Fruit fly (Drosophila melanogaster) whole organism, larva: ENCODE results near the gene Sdhaf3.

Source experiments
- noc ChIP-seq: fragments of 200-800 bp; sonication (Bioruptor generic); optimal IDR thresholded peaks from 3 replicates; lab custom pipeline; 2019; ENCODE audit warnings: missing biosample characterization, mild to moderate bottlenecking, missing genetic modification characterization, moderate library complexity

Sdhaf3 gene

DNA sequence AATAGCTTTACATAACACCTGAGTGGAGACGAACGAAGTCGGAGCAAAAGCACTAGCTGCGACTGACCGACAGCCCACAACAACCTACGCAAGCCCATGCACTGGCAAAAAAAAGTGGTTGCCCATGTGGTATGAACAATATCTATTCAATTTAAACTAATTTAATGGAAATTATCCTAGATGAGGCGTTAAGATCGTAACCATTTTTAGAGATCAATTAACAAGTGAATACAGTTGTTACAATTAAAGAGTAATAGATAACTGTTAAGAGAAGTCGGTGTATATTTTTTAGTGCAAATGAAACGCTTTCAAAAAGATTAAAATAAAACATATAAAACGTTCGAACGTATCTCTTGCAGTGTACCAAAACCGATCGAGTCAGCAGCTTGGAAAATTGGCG, 14.0 kb upstream of the Sdhaf3 start:
- no peak for TF ChIP-seq noc

- no peak for TF ChIP-seq noc
Measured at dm6 chr3R:16495322-16495721, 13.1 kb upstream of the Sdhaf3 start, which contains the start of gene Cad89D. Gene Cad89D, minus strand, starts transcription at chr3R:16495422.

DNA sequence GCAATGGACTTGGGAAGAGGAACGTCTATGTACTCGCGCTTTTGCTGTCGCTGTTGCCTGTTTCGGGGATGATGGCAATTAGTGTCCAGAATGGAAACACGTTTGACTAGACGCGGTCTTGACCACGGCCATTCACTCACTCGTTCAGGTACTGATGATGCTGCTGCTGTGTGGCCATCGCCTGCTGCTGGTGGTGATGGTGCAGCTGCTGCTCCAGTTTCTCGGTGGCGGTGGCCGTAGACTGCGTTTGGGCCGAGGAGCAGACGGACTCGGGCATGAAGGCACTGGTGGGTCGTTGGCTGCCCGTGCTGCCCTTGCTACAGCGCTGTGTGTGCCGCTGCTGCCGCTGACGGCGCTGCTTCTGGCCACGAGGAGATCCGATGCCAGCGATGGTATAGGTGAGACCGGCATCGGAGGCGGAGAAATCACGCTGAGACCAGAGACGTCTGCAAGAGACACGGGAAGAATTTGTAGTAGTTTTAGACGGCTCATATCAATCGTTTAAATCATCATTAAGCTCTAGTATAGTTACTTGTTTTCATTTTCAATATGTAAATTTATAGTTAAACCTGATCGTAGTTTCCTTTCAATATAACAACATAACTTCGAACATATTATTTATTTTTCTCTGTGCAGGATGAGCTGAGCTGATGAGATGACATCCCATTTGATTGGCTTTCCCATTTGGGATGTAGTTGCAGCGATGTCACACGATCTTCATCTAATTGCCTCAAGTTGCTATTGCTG, 3.4 kb upstream of the Sdhaf3 start:
- no peak for TF ChIP-seq noc

DNA sequence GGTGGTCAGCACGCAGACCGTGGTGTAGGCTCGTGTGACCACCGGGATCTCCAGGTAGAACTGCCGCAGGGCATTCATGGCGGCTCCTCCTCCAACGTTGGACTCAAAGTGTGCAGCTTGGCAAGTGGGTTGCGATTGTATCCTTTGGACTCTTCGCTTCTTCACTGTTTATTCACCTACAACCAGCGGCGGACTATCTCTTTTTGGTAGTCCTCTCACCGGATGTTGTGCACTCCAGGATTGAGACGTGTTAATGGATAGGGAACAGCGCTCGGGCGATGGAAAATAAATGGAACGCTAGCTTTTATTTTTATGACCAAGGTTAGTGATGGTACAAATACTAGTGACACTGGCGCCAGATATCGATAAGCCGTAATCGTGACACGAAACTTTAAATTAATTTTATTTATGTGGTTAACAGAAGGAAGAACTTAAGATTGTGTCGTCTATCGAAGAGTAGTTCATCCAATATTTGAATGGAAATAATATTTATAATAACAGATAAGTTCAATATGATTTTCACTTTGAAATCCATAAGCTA, 1.7 kb upstream of the Sdhaf3 start, which contains the start of gene Der-2:
Gene Der-2, minus strand, starts transcription at position 347 of the 541 bp plus-strand sequence.
- no peak for TF ChIP-seq noc

DNA sequence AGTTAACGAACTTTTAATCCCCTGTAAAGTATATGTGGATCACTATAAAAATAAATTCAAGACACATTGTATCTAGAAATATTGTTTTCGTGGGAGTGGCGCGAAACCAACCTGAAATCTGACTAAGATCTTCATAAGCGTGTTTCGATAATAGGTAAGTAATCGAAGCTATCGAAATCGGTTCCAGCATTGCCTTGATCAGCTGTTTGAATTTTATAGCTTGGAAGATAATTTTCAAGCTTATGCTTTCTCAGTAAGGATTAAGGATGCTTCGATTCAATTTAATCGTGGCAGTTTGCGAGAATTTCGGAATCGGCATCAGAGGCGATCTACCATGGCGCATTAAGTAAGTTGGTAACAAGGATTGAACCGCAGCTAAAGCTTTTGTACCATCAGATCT, 1.3 kb downstream of the Sdhaf3 start, which contains the start of gene Dhfr:
Gene Dhfr, plus strand, starts transcription at position 173 of the 400 bp plus-strand sequence.
- TF ChIP-seq noc, result no peak

- TF ChIP-seq noc, result no peak
Measured at dm6 chr3R:16477033-16477432, 5.2 kb downstream of the Sdhaf3 start, which contains the start of gene Gyc89Db. Gene Gyc89Db, plus strand, starts transcription at chr3R:16477110.

dm6 chr3R:16476472-16476871, 5.8 kb downstream of the Sdhaf3 start:
- TF ChIP-seq noc, result no peak

dm6 chr3R:16472301-16472700, 10.0 kb downstream of the Sdhaf3 start, which contains the start of gene Gyc89Da:
Gene Gyc89Da, plus strand, starts transcription at chr3R:16472601.
- no peak for TF ChIP-seq noc

DNA sequence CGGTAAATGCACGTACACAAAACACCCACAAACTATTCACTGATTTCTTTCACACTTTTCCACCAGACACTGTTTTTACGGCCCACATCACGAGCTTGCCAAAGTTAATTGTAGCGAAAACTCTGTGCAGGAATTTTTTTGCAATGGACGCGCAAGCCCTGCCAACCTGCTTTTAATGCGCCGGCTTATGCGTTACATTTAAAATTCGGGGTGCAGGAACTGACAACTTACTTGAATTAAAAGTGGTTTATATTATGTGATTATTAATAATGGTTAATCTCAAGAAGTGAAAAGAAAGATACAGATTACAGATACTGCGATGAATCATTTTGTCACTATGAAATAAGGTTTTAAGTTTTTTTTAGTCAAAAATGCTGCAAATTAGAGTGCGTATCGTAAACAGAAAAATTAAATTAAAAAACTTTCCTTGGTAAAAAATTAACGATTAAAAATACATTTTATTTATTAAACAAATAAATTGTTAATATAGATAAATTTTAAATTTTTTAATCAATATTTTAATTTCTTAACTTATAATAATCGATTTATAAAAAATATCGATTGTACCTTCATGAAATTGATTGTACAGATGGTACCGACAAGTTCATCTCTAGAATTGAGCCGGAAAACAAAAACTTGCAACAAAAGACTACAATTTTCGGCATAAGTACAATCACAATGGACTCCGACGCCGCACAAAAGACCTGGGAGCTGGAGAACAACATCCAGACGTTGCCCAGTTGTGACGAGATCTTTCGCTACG, 12.6 kb downstream of the Sdhaf3 start, which contains the start of the genes CG42232 and CSN5:
Gene CG42232, minus strand, starts transcription at position 163 of the 763 bp plus-strand sequence.
Gene CSN5, plus strand, starts transcription at position 599 of the 763 bp plus-strand sequence.
- TF ChIP-seq noc, result no peak

dm6 chr3R:16468556-16468955, 13.7 kb downstream of the Sdhaf3 start:
- no peak for TF ChIP-seq noc

- TF ChIP-seq noc, result no peak
Measured at dm6 chr3R:16456607-16457006, 25.6 kb downstream of the Sdhaf3 start.

DNA sequence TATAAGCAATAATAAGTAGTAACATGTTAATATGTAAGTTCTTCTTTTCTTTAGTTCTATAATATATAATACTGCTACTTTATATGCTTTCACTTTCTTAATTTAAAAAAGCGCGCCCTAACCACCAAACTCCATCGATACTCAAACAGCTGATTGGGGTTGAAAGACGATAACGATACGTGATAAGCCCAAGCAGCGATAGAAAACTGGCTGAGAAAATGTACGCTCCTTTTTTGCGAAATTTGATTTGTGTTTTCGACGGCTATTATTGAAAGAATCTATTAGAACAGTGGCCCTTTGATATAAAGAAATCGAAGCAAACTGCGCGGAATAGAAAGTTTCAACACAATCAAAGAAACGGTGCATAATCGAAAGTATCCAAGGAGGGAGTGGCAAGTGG, 26.4 kb downstream of the Sdhaf3 start, which contains the start of gene CG14883:
Gene CG14883, plus strand, starts transcription at position 178 of the 400 bp plus-strand sequence.
- TF ChIP-seq noc, result no peak

dm6 chr3R:16454192-16454591, 28.1 kb downstream of the Sdhaf3 start, which contains the start of gene CG10405:
Gene CG10405, plus strand, starts transcription at chr3R:16454492.
- TF ChIP-seq noc, result no peak

DNA sequence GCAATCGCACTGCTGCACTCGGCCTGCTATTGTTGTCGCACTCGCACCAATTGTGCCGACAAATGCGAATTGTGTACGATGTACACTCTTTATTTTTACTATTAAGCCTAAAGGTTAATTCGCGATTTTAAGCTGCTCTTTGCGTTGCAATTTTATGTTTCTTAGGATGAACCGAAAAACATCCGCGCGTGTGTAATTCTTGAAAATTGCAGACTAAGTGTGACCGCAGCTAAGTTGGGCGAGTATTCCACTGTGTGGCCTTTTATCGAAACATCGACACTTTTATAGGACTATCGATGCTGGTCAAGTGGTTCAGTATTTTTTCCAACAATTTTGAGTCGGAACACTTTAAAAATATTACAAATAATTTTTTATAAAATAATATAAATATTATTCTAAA, 28.7 kb downstream of the Sdhaf3 start, which contains the start of gene Pak3:
Gene Pak3, minus strand, starts transcription at position 225 of the 400 bp plus-strand sequence.
- TF ChIP-seq noc, result no peak

DNA sequence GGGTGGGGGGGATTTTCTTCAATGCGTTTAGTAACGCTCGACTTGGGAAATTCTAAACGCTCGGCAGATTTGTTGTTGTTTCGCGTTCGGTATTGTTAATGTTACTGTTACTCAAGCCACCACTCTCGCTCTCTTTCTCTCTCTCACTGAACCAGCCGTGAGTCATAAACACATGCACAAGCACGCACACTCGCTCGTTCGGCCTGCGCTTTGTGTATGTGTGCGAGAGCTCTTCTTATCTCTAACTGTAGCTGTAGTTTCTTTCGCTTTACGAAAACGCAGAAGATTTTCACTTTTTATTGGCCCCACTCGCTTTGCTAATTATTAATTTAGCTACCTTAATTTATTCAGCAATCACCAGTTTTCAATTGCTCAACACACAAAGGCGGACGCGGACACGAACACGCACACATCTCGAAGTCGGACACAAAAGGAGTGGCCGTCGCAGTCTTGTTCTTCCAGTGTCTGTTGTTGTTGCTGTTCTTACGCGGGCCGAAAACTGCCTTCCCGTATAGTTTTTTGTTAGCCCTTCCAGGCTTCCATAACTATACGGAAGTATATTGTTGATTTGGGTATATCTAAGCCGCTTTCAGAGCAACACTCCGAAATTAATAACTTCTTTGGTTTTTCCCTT, 29.2 kb downstream of the Sdhaf3 start:
- TF ChIP-seq noc, result no peak
